Fruit fly (Drosophila melanogaster): ENCODE measurements around the gene CG5377.

The CG5377 gene

DNA sequence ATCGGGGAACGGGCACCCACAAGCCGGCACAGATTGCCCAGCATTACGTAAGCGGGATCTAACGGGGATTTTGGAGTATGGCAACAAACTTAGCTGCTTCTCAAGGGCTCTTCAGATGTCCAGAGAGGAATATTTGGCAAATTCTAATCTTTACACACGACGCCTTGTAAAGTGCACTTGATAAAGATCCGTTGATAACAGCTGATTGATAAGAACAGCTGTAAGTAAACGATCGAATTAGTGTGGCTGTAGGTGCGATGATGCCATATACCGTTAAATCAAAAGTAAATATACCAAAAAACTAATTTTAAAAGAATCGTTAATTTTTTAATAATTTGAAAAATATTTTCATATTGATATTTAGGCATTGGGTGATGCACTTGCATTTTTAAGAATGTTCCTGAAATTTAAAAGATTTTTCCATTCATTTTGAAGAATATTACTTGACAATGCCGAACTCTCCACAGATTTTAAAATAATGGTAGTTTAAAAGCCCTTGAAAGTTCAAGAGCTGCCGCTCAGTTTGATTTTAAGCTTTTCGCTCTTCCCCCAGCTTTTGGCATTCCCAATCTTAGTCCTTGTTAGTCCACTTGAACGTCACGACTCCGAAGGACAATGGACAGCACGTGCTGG is at the start of gene CG5377, which contains the start of gene Nrx-1:
Gene CG5377, minus strand, starts transcription at position 219 of the 633 bp plus-strand sequence.
Gene Nrx-1, plus strand, starts transcription at position 574 of the 633 bp plus-strand sequence.
- TF ChIP-seq dl (GFP tag; optimal IDR thresholded peaks at IDR 0.05; ENCODE audit: insufficient read depth in 1 of 2, partially characterized antibody in 2 of 2) (no peak), CG9705 (GFP tag; optimal IDR thresholded peaks at IDR 0.05) (no peak), fru (GFP tag; optimal IDR thresholded peaks at IDR 0.05) (no peak), GATAd (GFP tag; optimal IDR thresholded peaks at IDR 0.05) (peak; percentile 3), Vsx2 (GFP tag; optimal IDR thresholded peaks at IDR 0.05; ENCODE audit: partially characterized antibody) (no peak), CG32264 (GFP tag; optimal IDR thresholded peaks at IDR 0.05) (no peak)

DNA sequence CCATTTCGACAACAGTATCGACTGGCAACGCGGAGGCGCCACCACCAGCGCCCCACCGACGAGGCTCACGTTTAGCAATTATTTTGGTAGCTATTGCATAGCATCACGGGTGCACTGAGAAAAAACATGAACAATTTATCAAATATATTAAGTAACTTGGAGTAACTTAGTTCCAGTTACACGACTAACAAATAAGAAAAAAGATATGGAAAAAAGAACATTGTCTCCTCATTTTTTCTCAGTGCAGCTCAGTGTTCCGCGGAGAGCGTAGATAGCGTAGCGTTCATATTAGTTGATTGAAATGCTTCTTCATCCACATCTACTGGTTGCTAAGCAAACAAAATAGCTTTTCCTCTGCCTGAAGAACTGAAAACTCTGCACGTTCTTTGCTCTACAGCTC is 47.4 kb upstream of the CG5377 start:
- TF ChIP-seq foxo (GFP tag; optimal IDR thresholded peaks at IDR 0.05) (peak in 1 of 2 experiments; percentile 5), Dfd (GFP tag; optimal IDR thresholded peaks at IDR 0.05) (no peak), Rel (GFP tag; optimal IDR thresholded peaks at IDR 0.05) (no peak), Rel (tag; optimal IDR thresholded peaks at IDR 0.05) (no peak), Dif (GFP tag; optimal IDR thresholded peaks at IDR 0.05; ENCODE audit: partially characterized antibody) (no peak)

DNA sequence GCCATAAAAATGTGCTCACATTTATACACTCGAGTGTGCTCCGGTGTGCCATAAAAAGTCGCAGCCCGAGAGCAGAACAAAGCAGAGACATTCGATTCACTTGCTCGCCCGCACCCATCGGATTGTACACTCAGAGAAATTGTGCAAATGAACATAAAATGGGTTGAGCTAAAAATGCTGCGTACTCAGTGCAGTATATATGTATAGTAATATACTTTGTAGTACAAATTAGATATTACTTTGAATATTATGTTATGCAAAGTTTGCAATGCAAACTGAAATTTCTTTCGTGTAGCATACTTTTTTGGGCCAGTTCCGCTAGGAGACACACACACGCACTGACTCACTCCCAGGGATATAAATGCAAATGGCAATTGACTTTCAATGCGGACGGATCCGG is 35.7 kb upstream of the CG5377 start:
- TF ChIP-seq Hr83 (GFP tag; optimal IDR thresholded peaks at IDR 0.05; ENCODE audit: poor library complexity, severe bottlenecking) = no peak
- no peak for TF ChIP-seq sv (GFP tag; optimal IDR thresholded peaks at IDR 0.05)
- no peak for TF ChIP-seq foxo (GFP tag; optimal IDR thresholded peaks at IDR 0.05)
- no peak for TF ChIP-seq pan (optimal IDR thresholded peaks at IDR 0.05)
- no peak for TF ChIP-seq fru (GFP tag; optimal IDR thresholded peaks at IDR 0.05)
- TF ChIP-seq Hr78 (GFP tag; optimal IDR thresholded peaks at IDR 0.05) = no peak
- no peak for TF ChIP-seq OdsH (GFP tag; optimal IDR thresholded peaks at IDR 0.05)
- TF ChIP-seq Dfd (GFP tag; optimal IDR thresholded peaks at IDR 0.05) = no peak
- TF ChIP-seq rgr (GFP tag; optimal IDR thresholded peaks at IDR 0.05) = no peak
- TF ChIP-seq psq (GFP tag; optimal IDR thresholded peaks at IDR 0.05) = no peak
- TF ChIP-seq CrebA (GFP tag; optimal IDR thresholded peaks at IDR 0.05; ENCODE audit: borderline replicate concordance) = no peak
- no peak for TF ChIP-seq h (GFP tag; optimal IDR thresholded peaks at IDR 0.05)
- no peak for TF ChIP-seq lola (GFP tag; optimal IDR thresholded peaks at IDR 0.05)
- TF ChIP-seq Sp1 (GFP tag; optimal IDR thresholded peaks at IDR 0.05) = no peak
- no peak for TF ChIP-seq HLH106 (tag; optimal IDR thresholded peaks at IDR 0.05)
- no peak for TF ChIP-seq CG9705 (GFP tag; optimal IDR thresholded peaks at IDR 0.05)

DNA sequence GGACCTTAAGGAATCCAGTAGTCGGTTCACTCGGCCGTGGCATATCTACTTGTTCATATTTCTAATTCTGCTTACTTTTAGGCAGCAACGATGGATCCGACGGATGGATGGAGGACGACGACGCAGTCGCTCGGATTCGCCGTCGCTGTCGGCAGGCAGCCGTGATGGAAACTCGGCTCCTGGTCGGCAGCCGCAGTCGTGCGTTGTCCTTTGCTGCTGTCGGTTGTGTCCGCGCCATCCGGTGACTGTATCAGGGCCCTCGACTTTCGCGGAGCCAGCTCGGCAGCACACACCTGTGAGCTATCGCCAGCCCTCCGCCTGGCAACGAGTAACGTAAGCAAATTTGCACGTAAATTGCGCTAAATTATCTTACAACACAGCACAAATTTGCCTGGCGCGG is 29.1 kb upstream of the CG5377 start, which contains the start of gene Octbeta1R:
Gene Octbeta1R, plus strand, starts transcription at position 191 of the 400 bp plus-strand sequence.
- TF ChIP-seq psq (GFP tag; optimal IDR thresholded peaks at IDR 0.05) (no peak), lola (GFP tag; optimal IDR thresholded peaks at IDR 0.05) (no peak), h (GFP tag; optimal IDR thresholded peaks at IDR 0.05) (no peak), sv (GFP tag; optimal IDR thresholded peaks at IDR 0.05) (no peak), CG9705 (GFP tag; optimal IDR thresholded peaks at IDR 0.05) (no peak), jim (GFP tag; optimal IDR thresholded peaks at IDR 0.05) (no peak), Dfd (GFP tag; optimal IDR thresholded peaks at IDR 0.05) (no peak), Hnf4 (GFP tag; optimal IDR thresholded peaks at IDR 0.05) (no peak), Hr78 (GFP tag; optimal IDR thresholded peaks at IDR 0.05) (no peak), br (GFP tag; optimal IDR thresholded peaks at IDR 0.05) (no peak), GATAd (GFP tag; optimal IDR thresholded peaks at IDR 0.05) (no peak), ey (GFP tag; optimal IDR thresholded peaks at IDR 0.05) (no peak), tai (GFP tag; optimal IDR thresholded peaks at IDR 0.05) (no peak), HLH106 (tag; optimal IDR thresholded peaks at IDR 0.05) (no peak), CrebA (GFP tag; optimal IDR thresholded peaks at IDR 0.05; ENCODE audit: borderline replicate concordance) (no peak)

DNA sequence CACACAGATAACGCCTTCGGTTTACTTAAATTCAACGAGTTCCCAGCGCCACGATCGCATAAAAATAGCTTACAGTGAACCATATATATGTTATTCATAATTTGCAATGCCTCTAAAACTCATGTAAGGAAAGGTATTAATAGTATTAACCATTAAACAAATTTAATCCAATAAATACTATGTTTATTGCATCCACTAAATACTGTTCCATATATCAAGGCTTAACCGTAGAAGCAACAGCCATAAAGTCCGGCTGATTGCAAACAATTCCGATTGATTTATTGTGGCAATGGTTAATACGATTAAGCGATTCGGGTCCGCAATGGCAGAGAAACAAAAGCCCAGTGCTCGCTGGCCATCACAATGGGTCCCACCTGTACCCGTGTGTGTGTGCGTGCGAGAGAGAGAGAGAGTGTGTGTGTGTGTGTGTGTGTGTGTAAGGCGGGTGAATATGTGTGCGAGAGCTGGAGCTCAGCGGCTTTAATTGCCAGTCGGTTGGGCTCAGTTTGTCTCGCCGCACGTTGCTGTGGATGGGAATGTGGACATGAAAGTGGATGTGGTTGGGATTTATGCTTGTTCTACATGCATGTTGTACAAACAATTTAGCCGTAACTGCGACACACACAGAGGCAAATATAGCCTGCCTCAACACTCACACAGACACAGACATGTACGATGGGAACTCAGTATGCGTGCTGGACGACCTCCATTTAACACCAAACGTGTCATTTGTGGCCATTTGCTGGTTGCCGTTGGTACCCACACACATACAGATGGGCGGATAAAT is 26.8 kb upstream of the CG5377 start:
- TF ChIP-seq fru (GFP tag; optimal IDR thresholded peaks at IDR 0.05) (peak; percentile 82), psq (GFP tag; optimal IDR thresholded peaks at IDR 0.05) (no peak), h (GFP tag; optimal IDR thresholded peaks at IDR 0.05) (peak; percentile 2)
